Worm (Caenorhabditis elegans): ENCODE data around the gene T04F3.5.

DNA sequence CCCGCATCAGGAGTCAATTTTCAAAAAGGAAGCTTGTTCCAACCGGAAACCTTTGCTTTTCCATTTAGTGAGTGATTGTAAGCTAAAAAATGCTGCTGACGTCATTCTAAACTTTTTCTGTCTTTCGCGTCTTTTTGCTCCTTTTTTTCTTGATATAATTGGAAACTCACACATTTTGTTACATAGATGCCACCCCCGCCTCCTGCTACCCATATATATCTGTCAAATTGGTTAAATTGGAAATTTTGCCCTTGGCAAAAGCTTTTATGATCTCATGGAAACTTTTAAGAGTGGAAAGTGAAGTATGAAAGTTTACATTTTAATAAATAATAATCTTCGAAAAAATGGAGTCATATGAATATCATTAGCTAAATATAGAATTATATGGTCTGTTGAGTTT lies 49.5 kb downstream of the T04F3.5 start:
- TF ChIP-seq tbx-37 (GFP tag; conservative IDR thresholded peaks at IDR 0.05) (no peak), scrt-1 (GFP tag; IDR thresholded peaks at IDR 0.05) (no peak), pes-1 (GFP tag; IDR thresholded peaks at IDR 0.05) (no peak), ama-1 (optimal IDR thresholded peaks at IDR 0.05) (no peak), flt-1 (GFP tag; IDR thresholded peaks at IDR 0.05) (no peak), hmg-4 (GFP tag; optimal IDR thresholded peaks at IDR 0.05) (no peak), aly-1 (tag; optimal IDR thresholded peaks at IDR 0.05) (no peak), hmbx-1 (tag; optimal IDR thresholded peaks at IDR 0.05) (no peak), ets-7 (tag; optimal IDR thresholded peaks at IDR 0.05) (no peak), tbx-11 (GFP tag; IDR thresholded peaks at IDR 0.05) (no peak), hnd-1 (tag; optimal IDR thresholded peaks at IDR 0.05) (no peak), ceh-13 (GFP tag; optimal IDR thresholded peaks at IDR 0.05) (no peak)
